Worm (Caenorhabditis elegans) whole organism, L1 larva: ENCODE results near the gene ets-10.

Experiments used
- jun-1 ChIP-seq: fragments of 150-350 bp; optimal IDR thresholded peaks from 2 replicates; lab custom pipeline; 2014; ENCODE audit warnings: missing biosample characterization, missing genetic modification reagents, missing genetic modification characterization
- nhr-237 ChIP-seq: fragments of 150-350 bp; optimal IDR thresholded peaks from 2 replicates; lab custom pipeline; 2014; ENCODE audit warnings: missing biosample characterization, missing genetic modification characterization
- pqm-1 ChIP-seq: sonication (generic microtip); optimal IDR thresholded peaks from 3 replicates; lab custom pipeline; 2017; ENCODE audit warnings: missing biosample characterization, missing genetic modification characterization

DNA sequence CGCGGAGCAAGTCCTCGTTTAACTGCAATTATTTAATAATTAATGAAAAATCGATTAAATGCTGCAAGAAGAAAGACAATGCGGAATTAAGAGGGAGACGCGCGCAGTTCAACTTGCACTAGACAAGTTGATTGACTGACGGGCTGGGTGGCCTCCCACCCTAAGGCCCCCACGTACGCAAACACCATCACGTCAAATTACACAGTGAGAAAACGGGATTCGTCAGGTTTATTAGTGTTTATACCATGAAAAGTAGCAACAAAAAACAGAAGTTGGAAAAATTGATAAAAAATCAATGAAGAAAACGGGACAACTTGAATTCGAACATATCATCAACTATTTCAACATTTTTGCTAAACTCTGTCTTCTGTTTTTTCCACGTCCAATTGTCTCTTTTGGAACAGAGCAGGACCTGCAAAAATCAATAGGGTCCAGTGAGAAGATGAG is 23.6 kb downstream of the ets-10 start:
- no peak for TF ChIP-seq jun-1 (tag; lab: Kevin White, UChicago)
- TF ChIP-seq nhr-237, result no peak
- no peak for TF ChIP-seq pqm-1 (tag; lab: Kevin White, UChicago)
